Worm (Caenorhabditis elegans): ENCODE results near the gene tbx-33.

DNA sequence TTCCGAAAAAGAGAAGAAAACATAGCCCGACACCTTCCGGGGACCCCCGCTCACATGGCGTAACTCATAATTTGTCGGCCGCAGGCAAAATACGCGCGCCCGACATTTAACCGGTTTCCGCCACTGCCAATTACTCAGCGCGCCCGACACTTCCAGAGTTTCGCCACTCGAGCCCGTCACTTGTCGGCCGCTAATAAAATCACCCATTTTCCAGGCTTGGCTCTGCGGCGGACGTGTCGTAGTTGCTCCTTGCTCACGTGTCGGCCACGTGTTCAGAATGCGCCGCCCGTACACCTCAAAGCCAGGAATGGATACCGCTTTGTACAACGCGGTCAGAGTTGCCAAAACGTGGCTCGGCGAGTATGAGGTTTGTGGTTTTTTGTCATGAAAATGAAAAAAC lies 9.0 kb downstream of the tbx-33 start:
- no peak for TF ChIP-seq ref-1 (GFP tag; conservative IDR thresholded peaks at IDR 0.05)
- no peak for TF ChIP-seq ztf-23 (GFP tag; IDR thresholded peaks at IDR 0.05)
- no peak for TF ChIP-seq tab-1 (GFP tag; IDR thresholded peaks at IDR 0.05)
- no peak for TF ChIP-seq T22C8.4 (GFP tag; IDR thresholded peaks at IDR 0.05)

Measured in whole organism, midembryonic.